Fruit fly (Drosophila melanogaster): ENCODE data around the gene gogo.

Gene gogo

dm6 chr3L:20296797-20297196 is 1.9 kb upstream of the gogo start, which contains the start of gene FRG1:
TSS of gene FRG1 (minus strand) at chr3L:20296971.
- no peak for TF ChIP-seq CG10348 (GFP tag; IDR thresholded peaks at IDR 0.05)
- TF ChIP-seq CG15710 (tag; optimal IDR thresholded peaks at IDR 0.05): no peak
- no peak for TF ChIP-seq CG17806 (tag; optimal IDR thresholded peaks at IDR 0.05)
- no peak for TF ChIP-seq CG8159 (tag; optimal IDR thresholded peaks at IDR 0.05)
- no peak for TF ChIP-seq D1 (tag; optimal IDR thresholded peaks at IDR 0.05)
- no peak for TF ChIP-seq CG8301 (tag; optimal IDR thresholded peaks at IDR 0.05)
- no peak for TF ChIP-seq rn (GFP tag; IDR thresholded peaks at IDR 0.05)
- TF ChIP-seq CG12605 (GFP tag; IDR thresholded peaks at IDR 0.05): no peak
- no peak for TF ChIP-seq CG9948 (tag; optimal IDR thresholded peaks at IDR 0.05)
- no peak for TF ChIP-seq CG13204 (GFP tag; optimal IDR thresholded peaks at IDR 0.05)
- no peak for TF ChIP-seq CG4496 (GFP tag; IDR thresholded peaks at IDR 0.05)
- TF ChIP-seq Pif1A (GFP tag; optimal IDR thresholded peaks at IDR 0.05): no peak
- TF ChIP-seq CG14655 (GFP tag; optimal IDR thresholded peaks at IDR 0.05): no peak
- TF ChIP-seq Pif1B (GFP tag; optimal IDR thresholded peaks at IDR 0.05): no peak
- TF ChIP-seq Snoo (tag; optimal IDR thresholded peaks at IDR 0.05): no peak
- TF ChIP-seq gl (tag; optimal IDR thresholded peaks at IDR 0.05): no peak
- no peak for TF ChIP-seq Ets98B (GFP tag; IDR thresholded peaks at IDR 0.05)
- no peak for TF ChIP-seq EcR (GFP tag; optimal IDR thresholded peaks at IDR 0.05)
- no peak for TF ChIP-seq CG32121 (GFP tag; IDR thresholded peaks at IDR 0.05)
- TF ChIP-seq CG34367 (tag; optimal IDR thresholded peaks at IDR 0.05): no peak

- TF ChIP-seq Pif1B (GFP tag; optimal IDR thresholded peaks at IDR 0.05) (no peak), Pif1A (GFP tag; optimal IDR thresholded peaks at IDR 0.05) (no peak), CG12605 (GFP tag; IDR thresholded peaks at IDR 0.05) (no peak), Ets98B (GFP tag; IDR thresholded peaks at IDR 0.05) (no peak), rn (GFP tag; IDR thresholded peaks at IDR 0.05) (no peak), CG8301 (tag; optimal IDR thresholded peaks at IDR 0.05) (no peak), CG15710 (tag; optimal IDR thresholded peaks at IDR 0.05) (no peak), Snoo (tag; optimal IDR thresholded peaks at IDR 0.05) (no peak), EcR (GFP tag; optimal IDR thresholded peaks at IDR 0.05) (no peak), CG34367 (tag; optimal IDR thresholded peaks at IDR 0.05) (no peak), gl (tag; optimal IDR thresholded peaks at IDR 0.05) (no peak), D1 (tag; optimal IDR thresholded peaks at IDR 0.05) (no peak), CG10348 (GFP tag; IDR thresholded peaks at IDR 0.05) (no peak), CG32121 (GFP tag; IDR thresholded peaks at IDR 0.05) (no peak), CG13204 (GFP tag; optimal IDR thresholded peaks at IDR 0.05) (no peak), CG17806 (tag; optimal IDR thresholded peaks at IDR 0.05) (no peak), CG4496 (GFP tag; IDR thresholded peaks at IDR 0.05) (no peak)
Observed at dm6 chr3L:20287046-20287445, 7.9 kb downstream of the gogo start.

dm6 chr3L:20281254-20281653 is 13.7 kb downstream of the gogo start:
- no peak for TF ChIP-seq CG9948 (tag; optimal IDR thresholded peaks at IDR 0.05)
- no peak for TF ChIP-seq CG17806 (tag; optimal IDR thresholded peaks at IDR 0.05)
- TF ChIP-seq Snoo (tag; optimal IDR thresholded peaks at IDR 0.05): no peak
- no peak for TF ChIP-seq Pif1B (GFP tag; optimal IDR thresholded peaks at IDR 0.05)
- no peak for TF ChIP-seq CG12605 (GFP tag; IDR thresholded peaks at IDR 0.05)
- no peak for TF ChIP-seq fd96Ca (GFP tag; IDR thresholded peaks at IDR 0.05)
- no peak for TF ChIP-seq CG13204 (GFP tag; optimal IDR thresholded peaks at IDR 0.05)
- no peak for TF ChIP-seq Ets98B (GFP tag; IDR thresholded peaks at IDR 0.05)
- TF ChIP-seq CG8159 (tag; optimal IDR thresholded peaks at IDR 0.05): no peak
- TF ChIP-seq CG34367 (tag; optimal IDR thresholded peaks at IDR 0.05): no peak
- TF ChIP-seq Pif1A (GFP tag; optimal IDR thresholded peaks at IDR 0.05): no peak
- no peak for TF ChIP-seq EcR (GFP tag; optimal IDR thresholded peaks at IDR 0.05)

- TF ChIP-seq CG15710 (tag; optimal IDR thresholded peaks at IDR 0.05) (no peak), CG9948 (tag; optimal IDR thresholded peaks at IDR 0.05) (no peak), Ets98B (GFP tag; IDR thresholded peaks at IDR 0.05) (0 out of 2 replicates have a peak, but pooled peaks have one; percentile 48), fd96Ca (GFP tag; IDR thresholded peaks at IDR 0.05) (0 out of 3 replicates have a peak, but pooled peaks have one; percentile 35), gl (tag; optimal IDR thresholded peaks at IDR 0.05) (no peak), CG10348 (GFP tag; IDR thresholded peaks at IDR 0.05) (no peak), CG32121 (GFP tag; IDR thresholded peaks at IDR 0.05) (0 out of 2 replicates have a peak, but pooled peaks have one; percentile 37), CG4496 (GFP tag; IDR thresholded peaks at IDR 0.05) (no peak), CG34367 (tag; optimal IDR thresholded peaks at IDR 0.05) (no peak), CG12605 (GFP tag; IDR thresholded peaks at IDR 0.05) (no peak), CG8159 (tag; optimal IDR thresholded peaks at IDR 0.05) (peak; percentile 39), Snoo (tag; optimal IDR thresholded peaks at IDR 0.05) (no peak), CG17806 (tag; optimal IDR thresholded peaks at IDR 0.05) (no peak), CG8301 (tag; optimal IDR thresholded peaks at IDR 0.05) (no peak), CG13204 (GFP tag; optimal IDR thresholded peaks at IDR 0.05) (no peak), rn (GFP tag; IDR thresholded peaks at IDR 0.05) (no peak), CG14655 (GFP tag; optimal IDR thresholded peaks at IDR 0.05) (peak; percentile 47), D1 (tag; optimal IDR thresholded peaks at IDR 0.05) (no peak), EcR (GFP tag; optimal IDR thresholded peaks at IDR 0.05) (no peak), Pif1A (GFP tag; optimal IDR thresholded peaks at IDR 0.05) (peak; percentile 43), Pif1B (GFP tag; optimal IDR thresholded peaks at IDR 0.05) (peak; percentile 7)
Observed at dm6 chr3L:20276615-20277014, 18.3 kb downstream of the gogo start.

- TF ChIP-seq Pif1B (GFP tag; optimal IDR thresholded peaks at IDR 0.05): no peak
- TF ChIP-seq CG15710 (tag; optimal IDR thresholded peaks at IDR 0.05): no peak
- no peak for TF ChIP-seq CG9948 (tag; optimal IDR thresholded peaks at IDR 0.05)
- no peak for TF ChIP-seq CG10348 (GFP tag; IDR thresholded peaks at IDR 0.05)
- TF ChIP-seq CG4496 (GFP tag; IDR thresholded peaks at IDR 0.05): no peak
- no peak for TF ChIP-seq rn (GFP tag; IDR thresholded peaks at IDR 0.05)
- no peak for TF ChIP-seq CG17806 (tag; optimal IDR thresholded peaks at IDR 0.05)
- no peak for TF ChIP-seq CG32121 (GFP tag; IDR thresholded peaks at IDR 0.05)
- TF ChIP-seq Pif1A (GFP tag; optimal IDR thresholded peaks at IDR 0.05): no peak
- TF ChIP-seq CG14655 (GFP tag; optimal IDR thresholded peaks at IDR 0.05): no peak
- no peak for TF ChIP-seq CG13204 (GFP tag; optimal IDR thresholded peaks at IDR 0.05)
- TF ChIP-seq CG34367 (tag; optimal IDR thresholded peaks at IDR 0.05): no peak
- TF ChIP-seq Ets98B (GFP tag; IDR thresholded peaks at IDR 0.05): no peak
- no peak for TF ChIP-seq CG12605 (GFP tag; IDR thresholded peaks at IDR 0.05)
- no peak for TF ChIP-seq EcR (GFP tag; optimal IDR thresholded peaks at IDR 0.05)
- TF ChIP-seq gl (tag; optimal IDR thresholded peaks at IDR 0.05): no peak
Observed at dm6 chr3L:20275886-20276285, 19.0 kb downstream of the gogo start.

All from whole organism, pupa.